Fruit fly (Drosophila melanogaster): ENCODE results near the gene Osi20.

dm6 chr3R:6301257-6301839 is 38.5 kb upstream of the Osi20 start, which contains the start of gene Osi15:
- TF ChIP-seq kay (GFP tag; ENCODE audit: borderline replicate concordance), result no peak
- no peak for TF ChIP-seq pad (GFP tag; optimal IDR thresholded peaks at IDR 0.05)
- TF ChIP-seq CG1620 (GFP tag; optimal IDR thresholded peaks at IDR 0.05), result no peak
- no peak for TF ChIP-seq CG11617 (GFP tag; optimal IDR thresholded peaks at IDR 0.05)
- TF ChIP-seq Mnt (GFP tag; optimal IDR thresholded peaks at IDR 0.05), result no peak
- TF ChIP-seq toe (GFP tag; optimal IDR thresholded peaks at IDR 0.05), result no peak
- no peak for TF ChIP-seq CG12768 (GFP tag; optimal IDR thresholded peaks at IDR 0.05)
